Worm (Caenorhabditis elegans) whole organism, L1 larva: ENCODE data around the gene oig-1.

ENCODE experiments used
- elt-3 ChIP-seq, 6 experiments: fragments of 150-350 bp in 1 of 6; sonication (generic microtip); optimal IDR thresholded peaks; 2 replicates each; lab custom pipeline; 2017 to 2018; ENCODE audit warnings: missing biosample characterization in 6 of 6, missing genetic modification characterization in 6 of 6, inconsistent platforms in 1 of 6
- lin-15B ChIP-seq: fragments of 150-350 bp; sonication (generic microtip); optimal IDR thresholded peaks from 3 replicates; lab custom pipeline; 2014; ENCODE audit warnings: missing biosample characterization, missing genetic modification characterization
- lin-39 ChIP-seq: fragments of 150-350 bp; optimal IDR thresholded peaks from 2 replicates; lab custom pipeline; 2014; ENCODE audit warnings: missing biosample characterization, missing genetic modification reagents, missing genetic modification characterization
- lsy-2 ChIP-seq, 2 experiments: fragments of 150-350 bp; optimal IDR thresholded peaks; 2 replicates each; lab custom pipeline; 2014; ENCODE audit warnings: missing biosample characterization in 2 of 2, missing genetic modification characterization in 2 of 2
- nhr-12 ChIP-seq: sonication (generic microtip); optimal IDR thresholded peaks from 2 replicates; lab custom pipeline; 2017; ENCODE audit warnings: missing biosample characterization, missing genetic modification characterization
- nhr-28 ChIP-seq: fragments of 150-350 bp; optimal IDR thresholded peaks from 2 replicates; lab custom pipeline; 2014; ENCODE audit warnings: missing biosample characterization, missing genetic modification characterization
- nhr-84 ChIP-seq: sonication (generic microtip); optimal IDR thresholded peaks from 2 replicates; lab custom pipeline; 2017; ENCODE audit warnings: missing biosample characterization, missing genetic modification characterization
- sox-4 ChIP-seq: sonication (generic microtip); optimal IDR thresholded peaks from 2 replicates; lab custom pipeline; 2016; ENCODE audit warnings: missing genetic modification characterization, missing compliant biosample characterization

- TF ChIP-seq sox-4 (tag; lab: Kevin White, UChicago) = no peak
- TF ChIP-seq lin-39 (tag; lab: Kevin White, UChicago) = no peak
- no peak for TF ChIP-seq nhr-84 (tag; lab: Kevin White, UChicago)
- no peak for TF ChIP-seq elt-3 (tag; optimal IDR thresholded peaks at IDR 0.05; lab: Kevin White, UChicago)
- TF ChIP-seq nhr-12 = no peak
- TF ChIP-seq lsy-2 (tag; optimal IDR thresholded peaks at IDR 0.05; lab: Kevin White, UChicago) = peak; percentile 72 to 76
- TF ChIP-seq lin-15B (tag; lab: Kevin White, UChicago) = peak; percentile 13
- no peak for TF ChIP-seq nhr-28
Observed at ce11 chrIII:6488916-6489315, 36.5 kb downstream of the oig-1 start.
